Worm (Caenorhabditis elegans): Measurements from ENCODE around the gene spp-4.

Gene spp-4

ce11 chrX:7320115-7320711 is 1.7 kb upstream of the spp-4 start, which contains the start of gene spp-5:
Gene spp-5 (minus strand): TSS chrX:7320354.
- TF ChIP-seq hlh-1 (tag; optimal IDR thresholded peaks at IDR 0.05): no peak
- TF ChIP-seq bed-3 (GFP tag; optimal IDR thresholded peaks at IDR 0.05): no peak
- no peak for TF ChIP-seq mls-2 (tag; optimal IDR thresholded peaks at IDR 0.05)
- no peak for TF ChIP-seq ceh-39 (tag; optimal IDR thresholded peaks at IDR 0.05)
- no peak for TF ChIP-seq M03D4.4 (tag; optimal IDR thresholded peaks at IDR 0.05)
- no peak for TF ChIP-seq lin-32 (GFP tag; optimal IDR thresholded peaks at IDR 0.05)
- no peak for TF ChIP-seq drap-1 (GFP tag; optimal IDR thresholded peaks at IDR 0.05)
- TF ChIP-seq mab-5 (tag; optimal IDR thresholded peaks at IDR 0.05): no peak
- TF ChIP-seq ztf-11 (tag; optimal IDR thresholded peaks at IDR 0.05): no peak
- TF ChIP-seq ham-2 (GFP tag; optimal IDR thresholded peaks at IDR 0.05): no peak
- no peak for TF ChIP-seq ces-1 (GFP tag; optimal IDR thresholded peaks at IDR 0.05)
- TF ChIP-seq flh-1 (GFP tag; optimal IDR thresholded peaks at IDR 0.05): no peak
- TF ChIP-seq blmp-1 (tag; optimal IDR thresholded peaks at IDR 0.05): no peak
- TF ChIP-seq elt-3 (tag; optimal IDR thresholded peaks at IDR 0.05): no peak
- TF ChIP-seq cnd-1 (tag; optimal IDR thresholded peaks at IDR 0.05): no peak
- TF ChIP-seq unc-39 (tag; optimal IDR thresholded peaks at IDR 0.05): no peak
- TF ChIP-seq tbx-8 (GFP tag; optimal IDR thresholded peaks at IDR 0.05): no peak
- no peak for TF ChIP-seq lsy-2 (tag; optimal IDR thresholded peaks at IDR 0.05)
- TF ChIP-seq unc-62 (GFP tag; optimal IDR thresholded peaks at IDR 0.05): no peak

ce11 chrX:7316485-7317391 is 1.8 kb downstream of the spp-4 start, which contains the start of the genes spp-2 and spp-6:
Gene spp-2 (minus strand): TSS chrX:7316818.
Gene spp-6 (plus strand): TSS chrX:7317341.
- TF ChIP-seq ham-2 (GFP tag; optimal IDR thresholded peaks at IDR 0.05) (no peak), sptf-1 (tag; optimal IDR thresholded peaks at IDR 0.05) (no peak), nhr-237 (tag; optimal IDR thresholded peaks at IDR 0.05) (no peak), lsy-2 (tag; optimal IDR thresholded peaks at IDR 0.05) (no peak), nhr-2 (tag; optimal IDR thresholded peaks at IDR 0.05) (no peak), elt-3 (tag; optimal IDR thresholded peaks at IDR 0.05) (no peak), pha-4 (tag; optimal IDR thresholded peaks at IDR 0.05) (no peak), ceh-39 (tag; optimal IDR thresholded peaks at IDR 0.05) (no peak), ceh-83 (GFP tag; optimal IDR thresholded peaks at IDR 0.05) (no peak), bed-3 (GFP tag; optimal IDR thresholded peaks at IDR 0.05) (no peak), hlh-1 (tag; optimal IDR thresholded peaks at IDR 0.05) (no peak), zip-8 (tag; optimal IDR thresholded peaks at IDR 0.05) (no peak), ces-1 (GFP tag; optimal IDR thresholded peaks at IDR 0.05) (no peak), cnd-1 (tag; optimal IDR thresholded peaks at IDR 0.05) (no peak), lin-13 (tag; optimal IDR thresholded peaks at IDR 0.05) (no peak), unc-39 (tag; optimal IDR thresholded peaks at IDR 0.05) (no peak), unc-62 (GFP tag; optimal IDR thresholded peaks at IDR 0.05) (no peak), blmp-1 (tag; optimal IDR thresholded peaks at IDR 0.05) (no peak), nhr-28 (tag; optimal IDR thresholded peaks at IDR 0.05) (no peak), nhr-76 (tag; optimal IDR thresholded peaks at IDR 0.05) (no peak)

DNA sequence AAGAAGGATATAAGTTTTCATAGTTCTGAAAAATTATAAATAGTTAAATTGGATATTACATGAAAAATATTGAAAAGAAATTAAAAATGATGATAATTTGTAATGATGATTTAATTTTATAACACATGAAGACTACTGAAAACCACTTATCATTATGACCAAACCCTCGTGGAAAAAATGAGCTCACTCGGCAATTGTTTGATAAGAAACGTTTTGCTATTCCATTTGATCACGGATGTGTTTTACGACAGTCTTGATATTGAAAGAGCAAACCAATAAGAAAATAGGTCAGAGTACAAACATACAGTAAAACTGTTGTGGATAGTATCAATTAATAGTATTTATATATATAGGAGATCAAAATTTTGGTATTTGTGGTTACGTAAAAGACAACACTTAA is 3.2 kb downstream of the spp-4 start, which contains the start of gene spp-3:
TSS of gene spp-3 (minus strand) at position 25 of the 400 bp plus-strand sequence.
- no peak for TF ChIP-seq ceh-43 (GFP tag; optimal IDR thresholded peaks at IDR 0.05)
- no peak for TF ChIP-seq sem-2 (GFP tag; optimal IDR thresholded peaks at IDR 0.05)
- TF ChIP-seq lin-32 (GFP tag; optimal IDR thresholded peaks at IDR 0.05): no peak
- no peak for TF ChIP-seq lin-13 (tag; optimal IDR thresholded peaks at IDR 0.05)
- TF ChIP-seq hlh-1 (tag; optimal IDR thresholded peaks at IDR 0.05): no peak

- TF ChIP-seq flh-1 (GFP tag; optimal IDR thresholded peaks at IDR 0.05): no peak
- TF ChIP-seq blmp-1 (tag; optimal IDR thresholded peaks at IDR 0.05): no peak
- TF ChIP-seq snpc-4 (tag; optimal IDR thresholded peaks at IDR 0.05): no peak
- TF ChIP-seq zip-8 (tag; optimal IDR thresholded peaks at IDR 0.05): no peak
These were observed 4.0 kb downstream of the spp-4 start for ce11 chrX:7314564-7314963.
